Worm (Caenorhabditis elegans): ENCODE data around the gene Y38C1BA.1.
A peak's percentile ranks its signal among the peaks of the same experiment; 100 is the strongest.

Y38C1BA.1 gene

ce11 chrIV:1765954-1766353 is 37.8 kb downstream of the Y38C1BA.1 start (continued):
- TF ChIP-seq fkh-10 (GFP tag; optimal IDR thresholded peaks at IDR 0.05) (peak; percentile 41), nhr-71 (tag; optimal IDR thresholded peaks at IDR 0.05) (peak; percentile 63)

ce11 chrIV:1763452-1763851 is 40.3 kb downstream of the Y38C1BA.1 start:
- TF ChIP-seq mep-1 (tag; optimal IDR thresholded peaks at IDR 0.05) (no peak), C34B4.2 (tag; optimal IDR thresholded peaks at IDR 0.05) (no peak), pqm-1 (tag; optimal IDR thresholded peaks at IDR 0.05) (no peak), nhr-19 (GFP tag; conservative IDR thresholded peaks at IDR 0.05) (no peak), fkh-4 (tag; optimal IDR thresholded peaks at IDR 0.05; ENCODE audit: borderline replicate concordance) (no peak)

ce11 chrIV:1761553-1761952 is 42.2 kb downstream of the Y38C1BA.1 start, which contains the start of gene Y41D4A.7:
Gene Y41D4A.7 (minus strand): TSS chrIV:1761570.
- TF ChIP-seq dsc-1 (tag; optimal IDR thresholded peaks at IDR 0.05), result peak; percentile 46
- TF ChIP-seq nhr-20 (tag; optimal IDR thresholded peaks at IDR 0.05), result peak; percentile 27
- no peak for TF ChIP-seq ztf-4 (tag; optimal IDR thresholded peaks at IDR 0.05)
- peak; percentile 57 for TF ChIP-seq lin-14 (GFP tag; optimal IDR thresholded peaks at IDR 0.05)
- TF ChIP-seq nhr-71 (tag; optimal IDR thresholded peaks at IDR 0.05), result peak; percentile 74
- TF ChIP-seq mdl-1 (tag; optimal IDR thresholded peaks at IDR 0.05), result peak in 1 of 2 experiments; percentile 36
- TF ChIP-seq lin-13 (GFP tag; optimal IDR thresholded peaks at IDR 0.05), result peak; percentile 20
- TF ChIP-seq nhr-11 (tag; optimal IDR thresholded peaks at IDR 0.05), result no peak
- TF ChIP-seq rnt-1 (tag; optimal IDR thresholded peaks at IDR 0.05), result peak; percentile 88
- no peak for TF ChIP-seq aly-2 (tag; optimal IDR thresholded peaks at IDR 0.05)
- TF ChIP-seq unc-130 (tag; optimal IDR thresholded peaks at IDR 0.05), result peak; percentile 46
- TF ChIP-seq ceh-90 (tag; optimal IDR thresholded peaks at IDR 0.05), result peak; percentile 16
- TF ChIP-seq ceh-82 (tag; optimal IDR thresholded peaks at IDR 0.05), result no peak
- TF ChIP-seq unc-98 (GFP tag; IDR thresholded peaks at IDR 0.05), result peak; percentile 35; the same call in 1 of the 2 replicates
- TF ChIP-seq ceh-88 (GFP tag; IDR thresholded peaks at IDR 0.05), result no peak
- TF ChIP-seq nhr-19 (GFP tag; conservative IDR thresholded peaks at IDR 0.05), result peak; percentile 54
- TF ChIP-seq tbx-2 (tag; optimal IDR thresholded peaks at IDR 0.05), result peak; percentile 16
- TF ChIP-seq lsy-2 (tag; optimal IDR thresholded peaks at IDR 0.05), result peak; percentile 47 to 49
- TF ChIP-seq efl-1 (optimal IDR thresholded peaks at IDR 0.05), result peak in 1 of 2 experiments; percentile 14
- TF ChIP-seq efl-1 (GFP tag; optimal IDR thresholded peaks at IDR 0.05 in 1 of 2), result peak in 1 of 2 experiments; percentile 12
- TF ChIP-seq lin-15B (tag; optimal IDR thresholded peaks at IDR 0.05), result no peak
- peak; percentile 49 for TF ChIP-seq snu-23 (GFP tag; optimal IDR thresholded peaks at IDR 0.05)
- peak; percentile 13 for TF ChIP-seq swsn-7 (tag; optimal IDR thresholded peaks at IDR 0.05)
- no peak for TF ChIP-seq isw-1 (GFP tag; IDR thresholded peaks at IDR 0.05)
- no peak for TF ChIP-seq nhr-84 (tag; optimal IDR thresholded peaks at IDR 0.05)
- peak; percentile 38 for TF ChIP-seq lir-3 (tag; optimal IDR thresholded peaks at IDR 0.05; ENCODE audit: poor library complexity)
- peak; percentile 22 for TF ChIP-seq xbp-1 (tag; optimal IDR thresholded peaks at IDR 0.05)

ce11 chrIV:1758595-1758994 is 45.2 kb downstream of the Y38C1BA.1 start:
- no peak for TF ChIP-seq fkh-10 (GFP tag; optimal IDR thresholded peaks at IDR 0.05)
- TF ChIP-seq dpl-1 (GFP tag; optimal IDR thresholded peaks at IDR 0.05), result no peak
- TF ChIP-seq lsy-2 (tag; optimal IDR thresholded peaks at IDR 0.05), result peak; percentile 15 to 45
- peak; percentile 16 for TF ChIP-seq ztf-4 (tag; optimal IDR thresholded peaks at IDR 0.05)
- TF ChIP-seq nhr-71 (tag; optimal IDR thresholded peaks at IDR 0.05), result peak; percentile 63
- TF ChIP-seq nhr-19 (GFP tag; conservative IDR thresholded peaks at IDR 0.05), result peak; percentile 33
- peak; percentile 3 for TF ChIP-seq nhr-20 (tag; optimal IDR thresholded peaks at IDR 0.05)
- peak in 1 of 2 experiments; percentile 38 for TF ChIP-seq mdl-1 (tag; optimal IDR thresholded peaks at IDR 0.05)
- no peak for TF ChIP-seq unc-86 (tag; optimal IDR thresholded peaks at IDR 0.05)
- TF ChIP-seq snu-23 (GFP tag; optimal IDR thresholded peaks at IDR 0.05), result peak; percentile 30
- no peak for TF ChIP-seq egl-13 (tag; optimal IDR thresholded peaks at IDR 0.05)
- TF ChIP-seq fos-1 (tag; optimal IDR thresholded peaks at IDR 0.05), result no peak
- TF ChIP-seq rnt-1 (tag; optimal IDR thresholded peaks at IDR 0.05), result peak; percentile 77
- peak; percentile 44 for TF ChIP-seq lin-14 (GFP tag; optimal IDR thresholded peaks at IDR 0.05)

Data from whole organism, L1 larva.